Fruit fly (Drosophila melanogaster): Measurements from ENCODE around the gene Ant2.

dm6 chrX:10825349-10826129 lies 38.8 kb upstream of the Ant2 start:
- TF ChIP-seq Crg-1 (GFP tag; optimal IDR thresholded peaks at IDR 0.05) (no peak), bab1 (GFP tag; optimal IDR thresholded peaks at IDR 0.05) (no peak)
